Fruit fly (Drosophila melanogaster) Kc167 (cell line): Measurements from ENCODE around the gene ND-30.

ENCODE experiments used
- Sin3A ChIP-seq: fragments of >200 bp; optimal IDR thresholded peaks from 2 replicates; lab custom pipeline; 2018; ENCODE audit warnings: missing external identifiers
- h ChIP-seq: fragments of >200 bp; optimal IDR thresholded peaks from 3 replicates; lab custom pipeline; 2018; ENCODE audit warnings: missing external identifiers
- psq ChIP-seq: fragments of >200 bp; optimal IDR thresholded peaks from 2 replicates; lab custom pipeline; 2017; ENCODE audit warnings: missing external identifiers
- ttk ChIP-seq: sonication (Bioruptor generic); optimal IDR thresholded peaks from 2 replicates; lab custom pipeline; 2017; ENCODE audit warnings: missing external identifiers

DNA sequence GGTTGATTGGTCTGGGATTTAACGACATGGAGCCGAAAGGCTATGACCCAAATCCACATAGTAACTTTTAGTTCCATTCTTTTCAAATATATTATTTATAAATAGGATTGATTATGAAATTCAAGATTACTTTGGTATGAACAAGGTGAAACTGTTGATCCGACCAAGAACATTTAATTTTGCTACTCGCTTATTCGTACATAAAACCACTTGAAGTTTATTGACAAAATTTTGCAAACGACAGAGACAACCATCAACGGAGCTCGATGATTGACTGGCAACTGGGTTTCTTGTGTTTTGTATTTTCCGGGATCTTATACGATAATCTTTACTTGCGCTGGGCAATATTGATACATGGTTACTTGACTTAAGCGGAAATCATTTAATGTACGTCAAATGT, 45.0 kb downstream of the ND-30 start, which contains the start of gene CG45067:
- no peak for TF ChIP-seq Sin3A (lab: Kevin White, UChicago)
- TF ChIP-seq h (lab: Kevin White, UChicago), result no peak
- no peak for TF ChIP-seq ttk
- TF ChIP-seq psq (lab: Kevin White, UChicago), result no peak
